Fruit fly (Drosophila melanogaster) S2 (cell line): Measurements from ENCODE around the gene CG4036.

Experiments used
- CG8478 ChIP-seq: fragments of >200 bp; optimal IDR thresholded peaks from 2 replicates; lab custom pipeline; 2018
- CTCF ChIP-seq, 2 experiments: fragments of >200 bp; optimal IDR thresholded peaks; 2 replicates each; lab custom pipeline; 2018

CG4036 gene

dm6 chr2L:9790535-9790992, at the start of gene CG4036:
Gene CG4036 (plus strand): TSS chr2L:9790882.
- no peak for TF ChIP-seq CG8478 (lab: Kevin White, UChicago)
- no peak for TF ChIP-seq CTCF (optimal IDR thresholded peaks at IDR 0.05; lab: Kevin White, UChicago)

dm6 chr2L:9743823-9744222, 46.9 kb upstream of the CG4036 start:
- TF ChIP-seq CG8478 (lab: Kevin White, UChicago) (no peak), CTCF (optimal IDR thresholded peaks at IDR 0.05; lab: Kevin White, UChicago) (no peak)

- TF ChIP-seq CTCF (optimal IDR thresholded peaks at IDR 0.05; lab: Kevin White, UChicago) (no peak), CG8478 (lab: Kevin White, UChicago) (no peak)
Measured at dm6 chr2L:9744634-9745033, 46.0 kb upstream of the CG4036 start.

- no peak for TF ChIP-seq CTCF (optimal IDR thresholded peaks at IDR 0.05; lab: Kevin White, UChicago)
- no peak for TF ChIP-seq CG8478 (lab: Kevin White, UChicago)
Measured at dm6 chr2L:9746236-9747225, 44.2 kb upstream of the CG4036 start, which contains the start of gene Nckx30C. Gene Nckx30C (minus strand): TSS chr2L:9746495.

- no peak for TF ChIP-seq CTCF (optimal IDR thresholded peaks at IDR 0.05; lab: Kevin White, UChicago)
- TF ChIP-seq CG8478 (lab: Kevin White, UChicago), result no peak
Measured at dm6 chr2L:9749745-9750144, 40.9 kb upstream of the CG4036 start, which contains the start of gene Cyp4e3. Gene Cyp4e3 (minus strand): TSS chr2L:9750071.

- TF ChIP-seq CTCF (optimal IDR thresholded peaks at IDR 0.05; lab: Kevin White, UChicago) (no peak), CG8478 (lab: Kevin White, UChicago) (no peak)
Measured at dm6 chr2L:9753357-9753756, 37.3 kb upstream of the CG4036 start.

- TF ChIP-seq CG8478 (lab: Kevin White, UChicago), result no peak
- TF ChIP-seq CTCF (optimal IDR thresholded peaks at IDR 0.05; lab: Kevin White, UChicago), result no peak
Measured at dm6 chr2L:9754817-9755216, 35.9 kb upstream of the CG4036 start.

- TF ChIP-seq CG8478 (lab: Kevin White, UChicago) (no peak), CTCF (optimal IDR thresholded peaks at IDR 0.05; lab: Kevin White, UChicago) (no peak)
Measured at dm6 chr2L:9757990-9758814, 32.5 kb upstream of the CG4036 start, which contains the start of gene zf30C. Gene zf30C (plus strand): TSS chr2L:9758342.

- TF ChIP-seq CG8478 (lab: Kevin White, UChicago), result no peak
- TF ChIP-seq CTCF (optimal IDR thresholded peaks at IDR 0.05; lab: Kevin White, UChicago), result no peak
Measured at dm6 chr2L:9758856-9759255, 31.8 kb upstream of the CG4036 start.

- TF ChIP-seq CG8478 (lab: Kevin White, UChicago) (no peak), CTCF (optimal IDR thresholded peaks at IDR 0.05; lab: Kevin White, UChicago) (no peak)
Measured at dm6 chr2L:9763212-9763869, 27.3 kb upstream of the CG4036 start, which contains the start of the genes Taf11 and und. Gene Taf11 (minus strand): TSS chr2L:9763262. Gene und (plus strand): TSS chr2L:9763369.

dm6 chr2L:9766758-9767157, 23.9 kb upstream of the CG4036 start, which contains the start of gene CG4017:
Gene CG4017 (plus strand): TSS chr2L:9767058.
- TF ChIP-seq CG8478 (lab: Kevin White, UChicago), result no peak
- TF ChIP-seq CTCF (optimal IDR thresholded peaks at IDR 0.05; lab: Kevin White, UChicago), result no peak

dm6 chr2L:9768735-9769134, 21.9 kb upstream of the CG4036 start, which contains the start of gene CG17633:
Gene CG17633 (plus strand): TSS chr2L:9769060.
- TF ChIP-seq CTCF (optimal IDR thresholded peaks at IDR 0.05; lab: Kevin White, UChicago), result no peak
- no peak for TF ChIP-seq CG8478 (lab: Kevin White, UChicago)

dm6 chr2L:9770896-9771295, 19.8 kb upstream of the CG4036 start, which contains the start of gene ppk18:
Gene ppk18 (minus strand): TSS chr2L:9770996.
- TF ChIP-seq CG8478 (lab: Kevin White, UChicago), result no peak
- no peak for TF ChIP-seq CTCF (optimal IDR thresholded peaks at IDR 0.05; lab: Kevin White, UChicago)
